Worm (Caenorhabditis elegans): Measurements from ENCODE around the gene lron-15.

The lron-15 gene

DNA sequence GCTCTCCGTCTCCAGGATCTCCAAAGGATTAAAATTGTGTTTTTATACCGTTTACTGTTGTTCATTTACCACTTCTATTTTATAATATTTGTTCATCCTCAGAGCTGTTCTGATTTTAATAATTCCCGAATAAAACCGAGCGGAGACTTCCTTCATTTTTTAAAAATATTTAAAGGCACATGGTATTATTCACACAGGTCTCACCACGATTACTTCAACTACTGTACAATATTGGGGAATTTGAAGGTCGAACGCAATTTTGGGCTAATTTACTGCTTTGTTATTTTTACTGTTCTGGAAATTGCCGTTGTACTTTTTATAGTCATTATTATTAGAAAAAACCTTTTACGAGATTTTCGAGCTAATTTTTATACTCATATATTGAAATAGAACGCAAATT lies 53.5 kb downstream of the lron-15 start (continued):
- TF ChIP-seq ama-1 (optimal IDR thresholded peaks at IDR 0.05), result no peak
- TF ChIP-seq ama-1 (GFP tag; optimal IDR thresholded peaks at IDR 0.05), result peak in 1 of 2 experiments; percentile 69
- no peak for TF ChIP-seq hmg-20 (GFP tag; IDR thresholded peaks at IDR 0.05)
- peak; percentile 79 for TF ChIP-seq lsl-1 (GFP tag; optimal IDR thresholded peaks at IDR 0.05)
- TF ChIP-seq snpc-1.3 (tag; optimal IDR thresholded peaks at IDR 0.05; ENCODE audit: insufficient read depth), result peak; percentile 82
- TF ChIP-seq cebp-1 (GFP tag; IDR thresholded peaks at IDR 0.05), result 0 out of 2 replicates have a peak, but pooled peaks have one; percentile 18
- peak; percentile 50 for TF ChIP-seq cebp-1 (tag; optimal IDR thresholded peaks at IDR 0.05)
- TF ChIP-seq egl-44 (GFP tag; IDR thresholded peaks at IDR 0.05), result 0 out of 2 replicates have a peak, but pooled peaks have one; percentile 48
- TF ChIP-seq nfyb-1 (GFP tag; IDR thresholded peaks at IDR 0.05), result peak; percentile 71
- TF ChIP-seq ceh-100 (GFP tag; IDR thresholded peaks at IDR 0.05), result peak; percentile 49
- no peak for TF ChIP-seq K12H6.12 (tag; optimal IDR thresholded peaks at IDR 0.05)
- no peak for TF ChIP-seq bed-2 (GFP tag; IDR thresholded peaks at IDR 0.05)
- TF ChIP-seq nfya-1 (tag; optimal IDR thresholded peaks at IDR 0.05; ENCODE audit: borderline replicate concordance, insufficient read depth), result no peak
- TF ChIP-seq aptf-3 (GFP tag; IDR thresholded peaks at IDR 0.05), result no peak
- TF ChIP-seq unc-62 (GFP tag; optimal IDR thresholded peaks at IDR 0.05), result no peak
- no peak for TF ChIP-seq F52B5.7 (tag; optimal IDR thresholded peaks at IDR 0.05)
- peak; percentile 27 for TF ChIP-seq mes-4 (tag; optimal IDR thresholded peaks at IDR 0.05)
